Worm (Caenorhabditis elegans) whole organism, late embryonic: ENCODE measurements around the gene F53G2.13.
A peak's percentile ranks its signal among the peaks of the same experiment; 100 is the strongest.

Experiments used
- C08G9.2 ChIP-seq: sonication (generic microtip); optimal IDR thresholded peaks from 2 replicates; lab custom pipeline; 2016; ENCODE audit warnings: mild to moderate bottlenecking, missing genetic modification characterization, moderate library complexity, missing compliant biosample characterization
- F13H6.1 ChIP-seq: sonication (generic microtip); optimal IDR thresholded peaks from 2 replicates; lab custom pipeline; 2016; ENCODE audit warnings: missing genetic modification characterization, missing compliant biosample characterization
- K09A11.1 ChIP-seq: sonication (generic microtip); optimal IDR thresholded peaks from 2 replicates; lab custom pipeline; 2017; ENCODE audit warnings: antibody characterized with exemption, mild to moderate bottlenecking, missing genetic modification characterization, missing compliant biosample characterization; ENCODE audit not compliant: insufficient read depth
- T23F11.4 ChIP-seq: fragments of 200-800 bp; sonication (Bioruptor generic); optimal IDR thresholded peaks from 2 replicates; lab custom pipeline; 2018; ENCODE audit warnings: mild to moderate bottlenecking, missing genetic modification characterization, missing compliant biosample characterization
- Y22D7AL.16 ChIP-seq: sonication (generic microtip); optimal IDR thresholded peaks from 2 replicates; lab custom pipeline; 2016; ENCODE audit warnings: missing genetic modification characterization, missing compliant biosample characterization
- ahr-1 ChIP-seq: sonication (generic microtip); optimal IDR thresholded peaks from 2 replicates; lab custom pipeline; 2016; ENCODE audit warnings: missing genetic modification characterization, missing compliant biosample characterization
- ceh-14 ChIP-seq: sonication (generic microtip); optimal IDR thresholded peaks from 2 replicates; lab custom pipeline; 2016; ENCODE audit warnings: missing genotype, missing genetic modification characterization, missing compliant biosample characterization
- ceh-19 ChIP-seq: fragments of 200-800 bp; sonication (Bioruptor generic); optimal IDR thresholded peaks from 2 replicates; lab custom pipeline; 2018; ENCODE audit warnings: mild to moderate bottlenecking, missing genetic modification characterization, missing compliant biosample characterization
- ceh-2 ChIP-seq: sonication (generic microtip); optimal IDR thresholded peaks from 2 replicates; lab custom pipeline; 2016; ENCODE audit warnings: missing genotype, missing genetic modification characterization, missing compliant biosample characterization
- ceh-24 ChIP-seq: sonication (generic microtip); optimal IDR thresholded peaks from 2 replicates; lab custom pipeline; 2016; ENCODE audit warnings: mild to moderate bottlenecking, missing genetic modification characterization, missing compliant biosample characterization
- ceh-30 ChIP-seq: fragments of 150-350 bp; optimal IDR thresholded peaks from 2 replicates; lab custom pipeline; 2014; ENCODE audit warnings: missing biosample characterization, missing genetic modification characterization
- ceh-31 ChIP-seq: sonication (generic microtip); optimal IDR thresholded peaks from 2 replicates; lab custom pipeline; 2016; ENCODE audit warnings: missing genetic modification characterization, missing compliant biosample characterization
- ceh-45 ChIP-seq: fragments of 200-800 bp; sonication (Bioruptor generic); IDR thresholded peaks from 2 replicates; pipeline ENCODE4 v1.3.6; 2022; ENCODE audit warnings: missing genetic modification reagents, missing genetic modification characterization, missing compliant biosample characterization
- ceh-48 ChIP-seq: sonication (generic microtip); optimal IDR thresholded peaks from 2 replicates; lab custom pipeline; 2016; ENCODE audit warnings: missing genetic modification characterization, inconsistent platforms, missing compliant biosample characterization
- ceh-6 ChIP-seq: fragments of 200-800 bp; sonication (Bioruptor generic); optimal IDR thresholded peaks from 2 replicates; lab custom pipeline; 2018; ENCODE audit warnings: mild to moderate bottlenecking, missing genetic modification characterization, missing compliant biosample characterization
- ceh-9 ChIP-seq: sonication (generic microtip); optimal IDR thresholded peaks from 2 replicates; lab custom pipeline; 2016; ENCODE audit warnings: mild to moderate bottlenecking, missing genetic modification characterization, inconsistent platforms, missing compliant biosample characterization
- che-1 ChIP-seq: sonication (generic microtip); optimal IDR thresholded peaks from 2 replicates; lab custom pipeline; 2016; ENCODE audit warnings: mild to moderate bottlenecking, missing genetic modification characterization, missing compliant biosample characterization
- dmd-4 ChIP-seq: sonication (generic microtip); optimal IDR thresholded peaks from 2 replicates; lab custom pipeline; 2016; ENCODE audit warnings: borderline replicate concordance, missing genetic modification characterization, missing compliant biosample characterization
- dve-1 ChIP-seq: sonication (generic microtip); optimal IDR thresholded peaks from 2 replicates; lab custom pipeline; 2017; ENCODE audit warnings: antibody characterized with exemption, mild to moderate bottlenecking, missing genetic modification characterization, missing compliant biosample characterization
- elt-4 ChIP-seq: sonication (generic microtip); optimal IDR thresholded peaks from 2 replicates; lab custom pipeline; 2016; ENCODE audit warnings: missing genetic modification characterization, missing compliant biosample characterization
- ets-4 ChIP-seq: sonication (generic microtip); optimal IDR thresholded peaks from 2 replicates; lab custom pipeline; 2016; ENCODE audit warnings: missing genetic modification characterization, missing compliant biosample characterization
- fax-1 ChIP-seq: sonication (generic microtip); optimal IDR thresholded peaks from 2 replicates; lab custom pipeline; 2016; ENCODE audit warnings: missing genotype, missing genetic modification characterization, missing compliant biosample characterization
- fkh-10 ChIP-seq: fragments of 150-350 bp; optimal IDR thresholded peaks from 2 replicates; lab custom pipeline; 2014; ENCODE audit warnings: missing biosample characterization, missing genetic modification reagents, missing genetic modification characterization
- fkh-6 ChIP-seq: sonication (generic microtip); optimal IDR thresholded peaks from 2 replicates; lab custom pipeline; 2016; ENCODE audit warnings: missing genetic modification characterization, missing compliant biosample characterization
- gmeb-2 ChIP-seq: sonication (generic microtip); optimal IDR thresholded peaks from 2 replicates; lab custom pipeline; 2016; ENCODE audit warnings: missing genetic modification characterization, inconsistent platforms, missing compliant biosample characterization
- hlh-15 ChIP-seq: sonication (generic microtip); optimal IDR thresholded peaks from 2 replicates; lab custom pipeline; 2016; ENCODE audit warnings: missing genetic modification characterization, missing compliant biosample characterization
- hlh-30 ChIP-seq: sonication (generic microtip); optimal IDR thresholded peaks from 2 replicates; lab custom pipeline; 2017; ENCODE audit warnings: antibody characterized with exemption, missing genetic modification characterization, missing compliant biosample characterization; ENCODE audit not compliant: insufficient read depth
- hlh-6 ChIP-seq: sonication (generic microtip); optimal IDR thresholded peaks from 2 replicates; lab custom pipeline; 2016; ENCODE audit warnings: missing genotype, missing genetic modification characterization, missing compliant biosample characterization
- hlh-8 ChIP-seq: sonication (generic microtip); optimal IDR thresholded peaks from 2 replicates; lab custom pipeline; 2016; ENCODE audit warnings: missing genotype, missing genetic modification characterization, missing compliant biosample characterization
- lim-6 ChIP-seq: sonication (generic microtip); optimal IDR thresholded peaks from 2 replicates; lab custom pipeline; 2016; ENCODE audit warnings: missing genetic modification characterization, missing compliant biosample characterization
- lin-11 ChIP-seq: fragments of 200-800 bp; sonication (Bioruptor generic); optimal IDR thresholded peaks from 2 replicates; lab custom pipeline; 2018; ENCODE audit warnings: mild to moderate bottlenecking, missing genetic modification characterization, missing compliant biosample characterization
- mec-3 ChIP-seq: sonication (generic microtip); optimal IDR thresholded peaks from 2 replicates; lab custom pipeline; 2016; ENCODE audit warnings: borderline replicate concordance, missing genetic modification characterization, missing compliant biosample characterization
- nfya-1 ChIP-seq: sonication (generic microtip); optimal IDR thresholded peaks from 2 replicates; lab custom pipeline; 2017; ENCODE audit warnings: missing genetic modification characterization, mild to moderate bottlenecking, missing compliant biosample characterization, antibody characterized with exemption, moderate library complexity
- nhr-11 ChIP-seq: fragments of 150-350 bp; optimal IDR thresholded peaks from 2 replicates; lab custom pipeline; 2014; ENCODE audit warnings: missing biosample characterization, missing genetic modification characterization
- nhr-232 ChIP-seq: sonication (generic microtip); optimal IDR thresholded peaks from 2 replicates; lab custom pipeline; 2016; ENCODE audit warnings: missing genetic modification characterization, missing compliant biosample characterization
- npax-4 ChIP-seq: sonication (generic microtip); optimal IDR thresholded peaks from 2 replicates; lab custom pipeline; 2016; ENCODE audit warnings: missing genetic modification characterization, missing compliant biosample characterization
- pat-9 ChIP-seq: fragments of 200-800 bp; sonication (Bioruptor generic); optimal IDR thresholded peaks from 2 replicates; lab custom pipeline; 2018; ENCODE audit warnings: mild to moderate bottlenecking, missing genetic modification characterization, moderate library complexity, missing compliant biosample characterization
- pha-4 ChIP-seq: fragments of 150-350 bp; optimal IDR thresholded peaks from 2 replicates; lab custom pipeline; 2018; ENCODE audit warnings: missing biosample characterization, missing genetic modification reagents, missing genetic modification characterization
- ref-2 ChIP-seq: sonication (generic microtip); optimal IDR thresholded peaks from 2 replicates; lab custom pipeline; 2016; ENCODE audit warnings: missing genetic modification characterization, missing compliant biosample characterization
- rnt-1 ChIP-seq: sonication (generic microtip); optimal IDR thresholded peaks from 2 replicates; lab custom pipeline; 2016; ENCODE audit warnings: missing genetic modification characterization, missing compliant biosample characterization
- sdc-2 ChIP-seq: sonication (generic microtip); optimal IDR thresholded peaks from 2 replicates; lab custom pipeline; 2016; ENCODE audit warnings: missing genotype, missing genetic modification characterization, missing compliant biosample characterization
- sox-2 ChIP-seq: fragments of 200-800 bp; sonication (Bioruptor generic); IDR thresholded peaks from 2 replicates; pipeline ENCODE4 v1.3.6; 2022; ENCODE audit warnings: missing genetic modification reagents, missing genetic modification characterization, missing compliant biosample characterization
- tbx-2 ChIP-seq: sonication (generic microtip); optimal IDR thresholded peaks from 2 replicates; lab custom pipeline; 2016; ENCODE audit warnings: missing genetic modification characterization, missing compliant biosample characterization
- tbx-7 ChIP-seq: sonication (generic microtip); optimal IDR thresholded peaks from 2 replicates; lab custom pipeline; 2016; ENCODE audit warnings: missing genotype, missing genetic modification characterization, missing compliant biosample characterization
- ttx-3 ChIP-seq: sonication (generic microtip); optimal IDR thresholded peaks from 2 replicates; lab custom pipeline; 2016; ENCODE audit warnings: missing genetic modification reagents, missing genetic modification characterization, missing compliant biosample characterization
- unc-55 ChIP-seq: sonication (generic microtip); optimal IDR thresholded peaks from 2 replicates; lab custom pipeline; 2017; ENCODE audit warnings: missing biosample characterization, missing genetic modification reagents, missing genetic modification characterization
- zip-5 ChIP-seq: sonication (generic microtip); optimal IDR thresholded peaks from 2 replicates; lab custom pipeline; 2016; ENCODE audit warnings: missing genetic modification characterization, missing compliant biosample characterization
- ztf-16 ChIP-seq: sonication (generic microtip); optimal IDR thresholded peaks from 2 replicates; lab custom pipeline; 2017; ENCODE audit warnings: missing genetic modification characterization, missing compliant biosample characterization

F53G2.13 gene

ce11 chrII:2446727-2447126, 36.9 kb upstream of the F53G2.13 start:
- TF ChIP-seq gmeb-2 (tag; lab: Kevin White, UChicago) (no peak), ceh-24 (tag; lab: Kevin White, UChicago) (no peak), ahr-1 (no peak), fax-1 (no peak), hlh-15 (tag; lab: Kevin White, UChicago) (no peak), ceh-45 (GFP tag; lab: Robert Waterston, UW) (no peak), nhr-11 (tag; lab: Kevin White, UChicago) (no peak), sdc-2 (no peak), C08G9.2 (tag; lab: Kevin White, UChicago) (no peak), npax-4 (tag; lab: Kevin White, UChicago) (no peak)

- no peak for TF ChIP-seq nhr-232 (tag; lab: Kevin White, UChicago)
- TF ChIP-seq rnt-1 (tag; lab: Kevin White, UChicago), result peak; percentile 9
- TF ChIP-seq K09A11.1 (tag; lab: Kevin White, UChicago), result no peak
- no peak for TF ChIP-seq hlh-15 (tag; lab: Kevin White, UChicago)
- TF ChIP-seq hlh-6 (tag; lab: Kevin White, UChicago), result no peak
- peak; percentile 57 for TF ChIP-seq ets-4 (tag; lab: Kevin White, UChicago)
- TF ChIP-seq ceh-2 (tag; lab: Kevin White, UChicago), result peak; percentile 10
- TF ChIP-seq gmeb-2 (tag; lab: Kevin White, UChicago), result no peak
- peak; percentile 40 for TF ChIP-seq ref-2 (tag; lab: Kevin White, UChicago)
- peak; percentile 79 for TF ChIP-seq C08G9.2 (tag; lab: Kevin White, UChicago)
- TF ChIP-seq tbx-7 (tag; lab: Kevin White, UChicago), result peak; percentile 55
- TF ChIP-seq ceh-24 (tag; lab: Kevin White, UChicago), result no peak
- no peak for TF ChIP-seq nfya-1 (tag; lab: Kevin White, UChicago)
- peak; percentile 76 for TF ChIP-seq ceh-31 (tag; lab: Kevin White, UChicago)
- TF ChIP-seq nhr-11 (tag; lab: Kevin White, UChicago), result no peak
- TF ChIP-seq pha-4 (tag; lab: Kevin White, UChicago), result no peak
- TF ChIP-seq ceh-6 (GFP tag; lab: Kevin White, UChicago), result no peak
- peak; percentile 38 for TF ChIP-seq ceh-48 (tag; lab: Kevin White, UChicago)
- TF ChIP-seq elt-4 (tag; lab: Kevin White, UChicago), result no peak
- TF ChIP-seq mec-3 (tag; lab: Kevin White, UChicago), result peak; percentile 59
- TF ChIP-seq sdc-2, result no peak
- TF ChIP-seq F13H6.1 (tag; lab: Kevin White, UChicago), result peak; percentile 10
- TF ChIP-seq che-1, result peak; percentile 16
- TF ChIP-seq pat-9, result no peak
- TF ChIP-seq zip-5 (tag; lab: Kevin White, UChicago), result peak; percentile 25
- TF ChIP-seq lin-11, result no peak
- TF ChIP-seq fkh-10 (GFP tag; lab: Kevin White, UChicago), result no peak
- no peak for TF ChIP-seq dve-1 (tag; lab: Kevin White, UChicago)
- no peak for TF ChIP-seq ztf-16 (tag; lab: Kevin White, UChicago)
- TF ChIP-seq dmd-4 (tag; lab: Kevin White, UChicago), result no peak
- peak; percentile 57 for TF ChIP-seq hlh-8 (tag; lab: Kevin White, UChicago)
- no peak for TF ChIP-seq ceh-14 (tag; lab: Kevin White, UChicago)
- TF ChIP-seq Y22D7AL.16, result no peak
- TF ChIP-seq T23F11.4 (GFP tag; lab: Kevin White, UChicago), result no peak
- TF ChIP-seq fkh-6 (tag; lab: Kevin White, UChicago), result no peak
- peak; percentile 9 for TF ChIP-seq lim-6
- TF ChIP-seq ceh-9 (tag; lab: Kevin White, UChicago), result no peak
- TF ChIP-seq ttx-3 (tag; lab: Kevin White, UChicago), result no peak
- no peak for TF ChIP-seq ceh-30 (tag; lab: Kevin White, UChicago)
- no peak for TF ChIP-seq hlh-30 (tag; lab: Kevin White, UChicago)
- no peak for TF ChIP-seq ceh-19 (GFP tag; lab: Kevin White, UChicago)
- no peak for TF ChIP-seq sox-2 (GFP tag; lab: Robert Waterston, UW)
- peak; percentile 67 for TF ChIP-seq tbx-2
- TF ChIP-seq unc-55 (GFP tag; lab: Kevin White, UChicago), result no peak
Observed at ce11 chrII:2450990-2451389, 32.6 kb upstream of the F53G2.13 start.
